Fruit fly (Drosophila melanogaster): ENCODE data around the gene Idi.

dm6 chr3R:21295004-21295403, 25.1 kb downstream of the Idi start:
- TF ChIP-seq CG8301 (tag; optimal IDR thresholded peaks at IDR 0.05) (no peak), CG12605 (GFP tag; IDR thresholded peaks at IDR 0.05) (no peak), D1 (tag; optimal IDR thresholded peaks at IDR 0.05) (no peak), fd96Ca (GFP tag; IDR thresholded peaks at IDR 0.05) (no peak), CG14655 (GFP tag; optimal IDR thresholded peaks at IDR 0.05) (no peak)
